Worm (Caenorhabditis elegans) whole organism, young adult: ENCODE data around the gene srg-20.

Source experiments
- F33H1.4 ChIP-seq: fragments of 200-800 bp; sonication (Bioruptor generic); IDR thresholded peaks from 2 replicates; pipeline ENCODE4 v1.3.6; 2022; ENCODE audit warnings: missing genetic modification reagents, missing genetic modification characterization, missing compliant biosample characterization
- F39B2.1 ChIP-seq: fragments of 200-800 bp; sonication (Bioruptor generic); IDR thresholded peaks from 2 replicates; pipeline ENCODE4 v1.3.6; 2022; ENCODE audit warnings: missing genetic modification reagents, missing genetic modification characterization, missing compliant biosample characterization
- F49E8.2 ChIP-seq: sonication (generic microtip); optimal IDR thresholded peaks from 3 replicates; lab custom pipeline; 2017; ENCODE audit warnings: missing genetic modification characterization, mild to moderate bottlenecking, missing compliant biosample characterization, antibody characterized with exemption, moderate library complexity; ENCODE audit not compliant: insufficient read depth
- T07F8.4 ChIP-seq: sonication (generic microtip); optimal IDR thresholded peaks from 2 replicates; lab custom pipeline; 2016; ENCODE audit warnings: mild to moderate bottlenecking, missing genetic modification characterization, moderate library complexity, missing compliant biosample characterization
- Y67H2A.10 ChIP-seq: fragments of 200-800 bp; sonication (Bioruptor generic); conservative IDR thresholded peaks from 2 replicates; pipeline ENCODE4 v1.3.6; 2022; ENCODE audit warnings: missing genetic modification reagents, missing genetic modification characterization, missing compliant biosample characterization
- Y79H2A.3 ChIP-seq: fragments of 200-800 bp; sonication (Bioruptor generic); conservative IDR thresholded peaks from 2 replicates; pipeline ENCODE4 v1.3.6; 2022; ENCODE audit warnings: missing genetic modification reagents, missing genetic modification characterization, missing compliant biosample characterization
- him-1 ChIP-seq: sonication (generic microtip); optimal IDR thresholded peaks from 2 replicates; lab custom pipeline; 2016; ENCODE audit warnings: missing genotype, missing genetic modification reagents, missing genetic modification characterization, missing compliant biosample characterization
- hlh-12 ChIP-seq: sonication (generic microtip); optimal IDR thresholded peaks from 2 replicates; lab custom pipeline; 2016; ENCODE audit warnings: missing genetic modification characterization, missing compliant biosample characterization
- snpc-4 ChIP-seq, 5 experiments: fragments of 150-350 bp in 1 of 5; sonication (generic microtip) in 4 of 5; optimal IDR thresholded peaks; 2 replicates each; lab custom pipeline; 2014 to 2018; ENCODE audit warnings: missing genetic modification characterization in 5 of 5, missing biosample characterization in 3 of 5, antibody characterized with exemption in 2 of 5, mild to moderate bottlenecking in 2 of 5, missing compliant biosample characterization in 2 of 5, missing genotype in 2 of 5, moderate library complexity in 2 of 5, missing genetic modification reagents in 1 of 5

- no peak for TF ChIP-seq hlh-12 (tag; lab: Kevin White, UChicago)
- no peak for TF ChIP-seq Y79H2A.3
- TF ChIP-seq F49E8.2 = no peak
- no peak for TF ChIP-seq F33H1.4 (GFP tag; lab: Robert Waterston, UW)
- no peak for TF ChIP-seq T07F8.4
- TF ChIP-seq Y67H2A.10 (GFP tag; lab: Robert Waterston, UW) = no peak
- no peak for TF ChIP-seq F39B2.1
- no peak for TF ChIP-seq him-1 (tag; lab: Kevin White, UChicago)
- TF ChIP-seq snpc-4 (GFP tag; optimal IDR thresholded peaks at IDR 0.05; lab: Kevin White, UChicago) = no peak
- TF ChIP-seq snpc-4 (tag; optimal IDR thresholded peaks at IDR 0.05; lab: Kevin White, UChicago) = no peak
These were observed 9.7 kb downstream of the srg-20 start, which contains the start of gene ZC204.17 for ce11 chrII:1646199-1646598.
